Worm (Caenorhabditis elegans) whole organism, late embryonic: ENCODE results near the gene cids-1.
A peak's percentile ranks its signal among the peaks of the same experiment; 100 is the strongest.

Experiments
- C08G9.2 ChIP-seq: sonication (generic microtip); optimal IDR thresholded peaks from 2 replicates; lab custom pipeline; 2016; ENCODE audit warnings: mild to moderate bottlenecking, missing genetic modification characterization, moderate library complexity, missing compliant biosample characterization
- C38D4.7 ChIP-seq: fragments of 200-800 bp; sonication (Bioruptor generic); optimal IDR thresholded peaks from 2 replicates; lab custom pipeline; 2018; ENCODE audit warnings: mild to moderate bottlenecking, missing genetic modification characterization, moderate library complexity, missing compliant biosample characterization
- F13H6.1 ChIP-seq: sonication (generic microtip); optimal IDR thresholded peaks from 2 replicates; lab custom pipeline; 2016; ENCODE audit warnings: missing genetic modification characterization, missing compliant biosample characterization
- K02D7.2 ChIP-seq: sonication (generic microtip); optimal IDR thresholded peaks from 2 replicates; lab custom pipeline; 2017; ENCODE audit warnings: mild to moderate bottlenecking, missing genetic modification characterization, missing compliant biosample characterization
- T23F11.4 ChIP-seq: fragments of 200-800 bp; sonication (Bioruptor generic); optimal IDR thresholded peaks from 2 replicates; lab custom pipeline; 2018; ENCODE audit warnings: mild to moderate bottlenecking, missing genetic modification characterization, missing compliant biosample characterization
- ama-1 ChIP-seq: fragments of 150-350 bp; optimal IDR thresholded peaks from 2 replicates; lab custom pipeline; 2014
- ceh-14 ChIP-seq: sonication (generic microtip); optimal IDR thresholded peaks from 2 replicates; lab custom pipeline; 2016; ENCODE audit warnings: missing genotype, missing genetic modification characterization, missing compliant biosample characterization
- ceh-24 ChIP-seq: sonication (generic microtip); optimal IDR thresholded peaks from 2 replicates; lab custom pipeline; 2016; ENCODE audit warnings: mild to moderate bottlenecking, missing genetic modification characterization, missing compliant biosample characterization
- ceh-30 ChIP-seq: fragments of 150-350 bp; optimal IDR thresholded peaks from 2 replicates; lab custom pipeline; 2014; ENCODE audit warnings: missing biosample characterization, missing genetic modification characterization
- ceh-31 ChIP-seq: sonication (generic microtip); optimal IDR thresholded peaks from 2 replicates; lab custom pipeline; 2016; ENCODE audit warnings: missing genetic modification characterization, missing compliant biosample characterization
- ceh-45 ChIP-seq: fragments of 200-800 bp; sonication (Bioruptor generic); IDR thresholded peaks from 2 replicates; pipeline ENCODE4 v1.3.6; 2022; ENCODE audit warnings: missing genetic modification reagents, missing genetic modification characterization, missing compliant biosample characterization
- ceh-48 ChIP-seq: sonication (generic microtip); optimal IDR thresholded peaks from 2 replicates; lab custom pipeline; 2016; ENCODE audit warnings: missing genetic modification characterization, inconsistent platforms, missing compliant biosample characterization
- ceh-9 ChIP-seq: sonication (generic microtip); optimal IDR thresholded peaks from 2 replicates; lab custom pipeline; 2016; ENCODE audit warnings: mild to moderate bottlenecking, missing genetic modification characterization, inconsistent platforms, missing compliant biosample characterization
- dmd-4 ChIP-seq: sonication (generic microtip); optimal IDR thresholded peaks from 2 replicates; lab custom pipeline; 2016; ENCODE audit warnings: borderline replicate concordance, missing genetic modification characterization, missing compliant biosample characterization
- dve-1 ChIP-seq: sonication (generic microtip); optimal IDR thresholded peaks from 2 replicates; lab custom pipeline; 2017; ENCODE audit warnings: antibody characterized with exemption, mild to moderate bottlenecking, missing genetic modification characterization, missing compliant biosample characterization
- elt-4 ChIP-seq: sonication (generic microtip); optimal IDR thresholded peaks from 2 replicates; lab custom pipeline; 2016; ENCODE audit warnings: missing genetic modification characterization, missing compliant biosample characterization
- ets-4 ChIP-seq: sonication (generic microtip); optimal IDR thresholded peaks from 2 replicates; lab custom pipeline; 2016; ENCODE audit warnings: missing genetic modification characterization, missing compliant biosample characterization
- fkh-10 ChIP-seq: fragments of 150-350 bp; optimal IDR thresholded peaks from 2 replicates; lab custom pipeline; 2014; ENCODE audit warnings: missing biosample characterization, missing genetic modification reagents, missing genetic modification characterization
- fkh-6 ChIP-seq: sonication (generic microtip); optimal IDR thresholded peaks from 2 replicates; lab custom pipeline; 2016; ENCODE audit warnings: missing genetic modification characterization, missing compliant biosample characterization
- hlh-6 ChIP-seq: sonication (generic microtip); optimal IDR thresholded peaks from 2 replicates; lab custom pipeline; 2016; ENCODE audit warnings: missing genotype, missing genetic modification characterization, missing compliant biosample characterization
- lim-6 ChIP-seq: sonication (generic microtip); optimal IDR thresholded peaks from 2 replicates; lab custom pipeline; 2016; ENCODE audit warnings: missing genetic modification characterization, missing compliant biosample characterization
- madf-2 ChIP-seq: sonication (generic microtip); optimal IDR thresholded peaks from 2 replicates; lab custom pipeline; 2017; ENCODE audit warnings: missing genetic modification characterization, missing compliant biosample characterization
- nhr-232 ChIP-seq: sonication (generic microtip); optimal IDR thresholded peaks from 2 replicates; lab custom pipeline; 2016; ENCODE audit warnings: missing genetic modification characterization, missing compliant biosample characterization
- pax-1 ChIP-seq: fragments of 150-350 bp; optimal IDR thresholded peaks from 2 replicates; lab custom pipeline; 2014; ENCODE audit warnings: missing biosample characterization, missing genetic modification characterization
- ref-2 ChIP-seq: sonication (generic microtip); optimal IDR thresholded peaks from 2 replicates; lab custom pipeline; 2016; ENCODE audit warnings: missing genetic modification characterization, missing compliant biosample characterization
- rnt-1 ChIP-seq: sonication (generic microtip); optimal IDR thresholded peaks from 2 replicates; lab custom pipeline; 2016; ENCODE audit warnings: missing genetic modification characterization, missing compliant biosample characterization
- sdc-2 ChIP-seq: sonication (generic microtip); optimal IDR thresholded peaks from 2 replicates; lab custom pipeline; 2016; ENCODE audit warnings: missing genotype, missing genetic modification characterization, missing compliant biosample characterization
- sox-4 ChIP-seq: sonication (generic microtip); optimal IDR thresholded peaks from 2 replicates; lab custom pipeline; 2017; ENCODE audit warnings: mild to moderate bottlenecking, missing genetic modification characterization, inconsistent platforms, missing compliant biosample characterization
- syd-9 ChIP-seq: sonication (generic microtip); optimal IDR thresholded peaks from 2 replicates; lab custom pipeline; 2016; ENCODE audit warnings: mild to moderate bottlenecking, missing genetic modification characterization, moderate library complexity, missing compliant biosample characterization
- ttx-3 ChIP-seq: sonication (generic microtip); optimal IDR thresholded peaks from 2 replicates; lab custom pipeline; 2016; ENCODE audit warnings: missing genetic modification reagents, missing genetic modification characterization, missing compliant biosample characterization
- unc-3 ChIP-seq, 2 experiments: fragments of 200-800 bp in 1 of 2; sonication (Bioruptor generic) in 1 of 2; sonication (generic microtip) in 1 of 2; conservative IDR thresholded peaks in 1 of 2; optimal IDR thresholded peaks in 1 of 2; 2 replicates each; pipeline versions ENCODE4 v1.3.6 to Lab custom; 2016 to 2022; ENCODE audit warnings: missing compliant biosample characterization in 2 of 2, missing genetic modification characterization in 2 of 2, missing genetic modification reagents in 1 of 2
- unc-55 ChIP-seq: sonication (generic microtip); optimal IDR thresholded peaks from 2 replicates; lab custom pipeline; 2017; ENCODE audit warnings: missing biosample characterization, missing genetic modification reagents, missing genetic modification characterization
- zip-5 ChIP-seq: sonication (generic microtip); optimal IDR thresholded peaks from 2 replicates; lab custom pipeline; 2016; ENCODE audit warnings: missing genetic modification characterization, missing compliant biosample characterization

Gene cids-1

DNA sequence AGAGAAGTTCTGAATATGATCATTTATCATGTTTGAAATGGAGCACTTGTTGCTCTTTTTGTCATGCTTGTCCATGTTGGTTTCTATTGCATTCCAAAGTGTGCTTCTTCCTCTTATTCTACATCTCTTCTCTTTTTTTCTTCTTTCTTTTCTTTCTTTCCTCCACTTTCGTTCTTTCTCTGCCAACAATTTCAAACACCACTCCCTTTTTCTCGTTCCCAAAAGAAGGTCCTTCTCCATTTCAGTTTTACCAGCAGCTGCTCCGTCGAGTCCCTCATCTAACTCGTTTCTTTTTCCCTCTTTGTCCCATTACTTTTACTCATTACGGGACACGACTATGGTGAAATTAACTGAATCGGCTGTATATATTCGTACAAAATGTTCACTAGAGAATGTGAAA lies 10.7 kb downstream of the cids-1 start, which contains the start of gene F09G8.5:
F09G8.5 (plus strand) TSS at position 38 of the 400 bp plus-strand sequence.
- TF ChIP-seq ceh-31 (no peak), C38D4.7 (no peak), ceh-45 (no peak), fkh-10 (GFP tag; lab: Kevin White, UChicago) (no peak), unc-3 (GFP tag; conservative IDR thresholded peaks at IDR 0.05; lab: Robert Waterston, UW) (no peak), unc-3 (tag; optimal IDR thresholded peaks at IDR 0.05; lab: Kevin White, UChicago) (no peak), ceh-24 (tag; lab: Kevin White, UChicago) (no peak), elt-4 (tag; lab: Kevin White, UChicago) (no peak), rnt-1 (tag; lab: Kevin White, UChicago) (no peak), zip-5 (tag; lab: Kevin White, UChicago) (no peak), dve-1 (tag; lab: Kevin White, UChicago) (no peak), ets-4 (tag; lab: Kevin White, UChicago) (no peak), unc-55 (GFP tag; lab: Kevin White, UChicago) (no peak), madf-2 (tag; lab: Kevin White, UChicago) (no peak), K02D7.2 (tag; lab: Kevin White, UChicago) (no peak), sox-4 (no peak), ref-2 (no peak), pax-1 (no peak), dmd-4 (tag; lab: Kevin White, UChicago) (no peak), C08G9.2 (tag; lab: Kevin White, UChicago) (no peak), ceh-48 (tag; lab: Kevin White, UChicago) (no peak)

DNA sequence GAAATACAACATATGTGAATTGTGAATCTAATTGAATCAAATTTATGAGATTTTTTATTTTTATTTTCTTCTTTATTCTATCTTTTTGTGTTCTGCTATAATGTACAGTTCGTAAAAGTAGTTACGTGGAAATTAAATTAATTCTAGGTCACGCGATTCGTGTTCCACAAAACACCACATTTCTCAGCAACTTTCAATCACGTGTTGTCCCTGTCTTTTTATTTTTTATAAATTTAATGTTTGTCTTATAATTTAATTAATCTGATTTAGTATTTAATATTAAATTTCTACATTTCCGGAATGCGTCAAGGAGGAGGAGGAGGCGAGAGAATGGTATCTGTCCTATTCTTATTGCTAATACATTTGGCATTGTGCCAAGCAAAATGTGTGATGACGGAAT lies 13.8 kb downstream of the cids-1 start, which contains the start of gene ncr-2:
ncr-2 (plus strand) TSS at position 301 of the 400 bp plus-strand sequence.
- no peak for TF ChIP-seq ama-1 (lab: Kevin White, UChicago)

DNA sequence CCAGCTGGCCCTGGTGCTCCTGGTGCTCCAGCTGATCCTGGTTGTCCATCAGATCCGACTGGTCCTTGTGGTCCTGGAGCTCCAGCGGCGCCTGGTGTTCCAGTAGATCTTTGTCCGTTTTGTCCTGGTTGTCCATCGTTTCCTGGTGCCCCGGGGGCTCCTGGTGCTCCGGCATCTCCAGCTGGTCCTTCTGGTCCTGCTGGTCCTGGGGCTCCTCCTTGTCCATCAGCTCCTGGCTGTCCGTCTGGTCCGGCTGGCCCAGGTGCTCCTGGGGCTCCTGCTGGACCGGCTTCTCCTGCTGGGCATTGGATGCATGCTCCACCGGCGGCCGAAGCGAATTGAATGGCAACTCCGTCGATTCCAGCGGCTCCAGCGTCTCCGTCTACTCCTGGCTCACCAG lies 18.4 kb downstream of the cids-1 start:
- TF ChIP-seq sdc-2 (tag; lab: Kevin White, UChicago) (peak; percentile 26), elt-4 (tag; lab: Kevin White, UChicago) (peak; percentile 94), ceh-30 (tag; lab: Kevin White, UChicago) (no peak), hlh-6 (tag; lab: Kevin White, UChicago) (peak; percentile 21), fkh-6 (tag; lab: Kevin White, UChicago) (peak; percentile 25), ceh-9 (tag; lab: Kevin White, UChicago) (peak; percentile 17), syd-9 (tag; lab: Kevin White, UChicago) (peak; percentile 29), ref-2 (peak; percentile 28), F13H6.1 (tag; lab: Kevin White, UChicago) (no peak), lim-6 (tag; lab: Kevin White, UChicago) (peak; percentile 14)

DNA sequence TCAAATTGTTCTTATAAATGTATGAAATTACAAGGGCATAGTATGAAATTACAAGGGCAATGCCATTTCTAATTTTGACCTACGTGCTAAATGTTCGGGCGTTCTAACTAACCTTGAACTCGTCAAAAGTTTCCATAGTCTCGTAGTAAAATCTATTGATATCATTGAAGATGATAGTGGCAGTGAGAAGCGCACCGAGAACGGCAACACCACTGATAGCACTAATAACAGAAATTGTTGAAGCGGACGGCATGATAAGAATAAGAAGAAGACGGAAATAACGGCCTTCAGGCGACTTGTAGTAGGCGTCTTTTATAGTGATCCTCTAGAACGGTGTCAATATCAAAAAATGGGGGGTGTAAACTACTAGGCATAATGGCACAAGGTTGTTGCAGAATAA lies 19.1 kb downstream of the cids-1 start, which contains the start of gene col-91:
col-91 (minus strand) TSS at position 288 of the 400 bp plus-strand sequence.
- TF ChIP-seq dmd-4 (tag; lab: Kevin White, UChicago), result no peak
- no peak for TF ChIP-seq ceh-30 (tag; lab: Kevin White, UChicago)
- no peak for TF ChIP-seq elt-4 (tag; lab: Kevin White, UChicago)
- no peak for TF ChIP-seq T23F11.4
- no peak for TF ChIP-seq nhr-232 (tag; lab: Kevin White, UChicago)
- TF ChIP-seq, all 69 proteins: peak for 0

DNA sequence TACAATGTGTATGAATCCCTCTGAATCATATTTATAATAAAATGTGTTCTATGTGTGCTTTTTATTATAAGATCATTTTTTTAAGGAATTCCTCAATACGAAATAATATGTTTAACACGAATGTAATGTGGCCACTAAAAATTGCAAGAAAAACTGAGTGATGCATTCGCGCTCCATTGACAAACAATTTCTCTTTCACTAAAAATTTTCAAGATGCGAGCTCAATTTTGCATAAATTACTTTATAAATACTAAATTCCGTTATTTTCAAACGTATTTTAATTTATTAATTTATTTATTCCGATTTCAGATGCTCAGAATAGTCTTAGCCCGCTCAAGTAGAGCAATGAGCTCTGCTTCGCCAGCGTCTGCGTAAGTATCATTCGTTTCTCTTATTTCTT lies 21.5 kb downstream of the cids-1 start, which contains the start of gene mrps-9:
mrps-9 (plus strand) TSS at position 310 of the 400 bp plus-strand sequence.
- TF ChIP-seq ama-1 (lab: Kevin White, UChicago) (no peak), ceh-14 (tag; lab: Kevin White, UChicago) (peak; percentile 35), ttx-3 (no peak), C38D4.7 (no peak), ceh-45 (no peak), F13H6.1 (tag; lab: Kevin White, UChicago) (no peak)
